Fruit fly (Drosophila melanogaster): ENCODE measurements around the gene CG13083.
A peak's percentile ranks its signal among the peaks of the same experiment; 100 is the strongest.

The CG13083 gene

DNA sequence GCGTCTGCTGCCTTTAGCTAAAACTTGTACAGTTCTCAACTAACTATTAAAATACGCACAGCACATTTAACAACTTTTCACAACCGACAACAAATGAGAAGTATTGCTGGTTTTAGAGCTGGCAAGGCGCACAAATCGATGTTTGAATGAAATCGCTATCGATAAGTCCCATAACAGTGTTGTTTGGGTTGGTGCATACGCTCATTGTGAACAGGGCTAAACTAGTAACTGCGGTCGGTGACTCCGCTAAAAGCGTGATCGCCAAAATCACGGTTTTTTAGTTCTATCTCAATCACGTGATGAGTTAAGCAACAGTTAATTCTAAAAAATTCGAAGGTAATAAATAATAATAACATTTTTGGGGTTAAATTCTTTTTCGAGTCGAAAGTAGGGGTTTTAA, 33.9 kb upstream of the CG13083 start, which contains the start of gene Top2 (continued):
- no peak for TF ChIP-seq CG8765 (GFP tag; IDR thresholded peaks at IDR 0.05)
- TF ChIP-seq Mrtf (GFP tag; IDR thresholded peaks at IDR 0.05), result no peak
- TF ChIP-seq Dad (GFP tag; optimal IDR thresholded peaks at IDR 0.05), result peak; percentile 3
- no peak for TF ChIP-seq Fer3 (tag; optimal IDR thresholded peaks at IDR 0.05)
- no peak for TF ChIP-seq CG15073 (GFP tag; optimal IDR thresholded peaks at IDR 0.05)
- TF ChIP-seq vfl (GFP tag; optimal IDR thresholded peaks at IDR 0.05), result peak; percentile 52
- no peak for TF ChIP-seq CG2875 (GFP tag; optimal IDR thresholded peaks at IDR 0.05)
- TF ChIP-seq MTF-1 (GFP tag; optimal IDR thresholded peaks at IDR 0.05; ENCODE audit: borderline replicate concordance), result no peak
- TF ChIP-seq emc (GFP tag; optimal IDR thresholded peaks at IDR 0.05), result no peak
- TF ChIP-seq pum (GFP tag; optimal IDR thresholded peaks at IDR 0.05), result peak; percentile 28
- peak; percentile 92 for TF ChIP-seq CG13287 (GFP tag; IDR thresholded peaks at IDR 0.05; ENCODE audit: partially characterized antibody)
- no peak for TF ChIP-seq CG6654 (GFP tag; optimal IDR thresholded peaks at IDR 0.05)
- no peak for TF ChIP-seq sc (optimal IDR thresholded peaks at IDR 0.05)
- TF ChIP-seq sc (GFP tag; optimal IDR thresholded peaks at IDR 0.05), result no peak
- TF ChIP-seq ab (GFP tag; optimal IDR thresholded peaks at IDR 0.05), result no peak
- no peak for TF ChIP-seq Stat92E (GFP tag; optimal IDR thresholded peaks at IDR 0.05)
- peak; percentile 44 for TF ChIP-seq sna (GFP tag; IDR thresholded peaks at IDR 0.05; ENCODE audit: partially characterized antibody)
- TF ChIP-seq Hand (GFP tag; optimal IDR thresholded peaks at IDR 0.05), result no peak
- peak; percentile 5 for TF ChIP-seq bigmax (GFP tag; optimal IDR thresholded peaks at IDR 0.05)
- TF ChIP-seq ranshi (GFP tag; IDR thresholded peaks at IDR 0.05), result no peak; the same call in 1 of the 2 replicates
- TF ChIP-seq Dip3 (GFP tag; optimal IDR thresholded peaks at IDR 0.05), result peak; percentile 22
- no peak for TF ChIP-seq psq (GFP tag; optimal IDR thresholded peaks at IDR 0.05)
- TF ChIP-seq Nf-YB (GFP tag; optimal IDR thresholded peaks at IDR 0.05), result peak; percentile 2
- TF ChIP-seq abd-A (tag; optimal IDR thresholded peaks at IDR 0.05), result no peak
- TF ChIP-seq usp (GFP tag; optimal IDR thresholded peaks at IDR 0.05), result no peak
- TF ChIP-seq en (GFP tag; optimal IDR thresholded peaks at IDR 0.05), result no peak
- TF ChIP-seq dm (GFP tag; optimal IDR thresholded peaks at IDR 0.05), result peak; percentile 64
- TF ChIP-seq bbx (GFP tag; IDR thresholded peaks at IDR 0.05; ENCODE audit: partially characterized antibody), result peak; percentile 84
- peak; percentile 92 for TF ChIP-seq Ets65A (GFP tag)
- TF ChIP-seq D19A (tag; optimal IDR thresholded peaks at IDR 0.05), result peak; percentile 18
- TF ChIP-seq CG31388 (GFP tag; optimal IDR thresholded peaks at IDR 0.05), result no peak
- no peak for TF ChIP-seq CG13775 (GFP tag; optimal IDR thresholded peaks at IDR 0.05)
- no peak for TF ChIP-seq GATAe (GFP tag; conservative IDR thresholded peaks at IDR 0.05)
- TF ChIP-seq CG12219 (GFP tag; optimal IDR thresholded peaks at IDR 0.05), result no peak
- no peak for TF ChIP-seq exex (tag; optimal IDR thresholded peaks at IDR 0.05)
- TF ChIP-seq Six4 (GFP tag; optimal IDR thresholded peaks at IDR 0.05), result no peak
- TF ChIP-seq croc (GFP tag; conservative IDR thresholded peaks at IDR 0.05), result no peak
- no peak for TF ChIP-seq Kr (GFP tag; optimal IDR thresholded peaks at IDR 0.05)
- TF ChIP-seq CG6765 (GFP tag; optimal IDR thresholded peaks at IDR 0.05), result no peak
- TF ChIP-seq zfh1 (GFP tag; IDR thresholded peaks at IDR 0.05), result peak; percentile 37; the same call in 1 of the 3 replicates
- TF ChIP-seq Ets97D (GFP tag; optimal IDR thresholded peaks at IDR 0.05), result peak; percentile 91
- TF ChIP-seq CG2678 (tag; optimal IDR thresholded peaks at IDR 0.05), result no peak
- peak; percentile 30; the same call in 1 of the 2 replicates for TF ChIP-seq E2f1 (GFP tag; IDR thresholded peaks at IDR 0.05)
- TF ChIP-seq stc (GFP tag; IDR thresholded peaks at IDR 0.05), result no peak
- TF ChIP-seq salm (tag; optimal IDR thresholded peaks at IDR 0.05), result no peak
- TF ChIP-seq gro (GFP tag; optimal IDR thresholded peaks at IDR 0.05), result peak; percentile 61
- no peak for TF ChIP-seq h (optimal IDR thresholded peaks at IDR 0.05)
- TF ChIP-seq dmrt99B (tag; optimal IDR thresholded peaks at IDR 0.05), result no peak
- no peak for TF ChIP-seq pros (GFP tag; optimal IDR thresholded peaks at IDR 0.05)
- peak; percentile 12 for TF ChIP-seq tx (GFP tag; optimal IDR thresholded peaks at IDR 0.05)
- TF ChIP-seq eyg (GFP tag; optimal IDR thresholded peaks at IDR 0.05), result no peak
- TF ChIP-seq da (GFP tag; optimal IDR thresholded peaks at IDR 0.05), result no peak

Measured in whole organism, embryonic.